Fruit fly (Drosophila melanogaster) whole organism, prepupa: ENCODE data around the gene CG44838.

Experiments
- Blimp-1 ChIP-seq: fragments of 200-800 bp; sonication (Bioruptor generic); optimal IDR thresholded peaks from 3 replicates; lab custom pipeline; 2017; ENCODE audit warnings: missing biosample characterization, missing genetic modification characterization, mild to moderate bottlenecking, moderate library complexity, missing genetic modification reagents
- CG10631 ChIP-seq: fragments of 200-800 bp; sonication (Bioruptor generic); optimal IDR thresholded peaks from 2 replicates; lab custom pipeline; 2016; ENCODE audit warnings: missing biosample characterization, missing genetic modification characterization
- CG11294 ChIP-seq: fragments of 200-800 bp; sonication (Bioruptor generic); IDR thresholded peaks from 2 replicates; pipeline ENCODE4 v1.3.6; 2022; ENCODE audit warnings: missing biosample characterization, missing genetic modification characterization
- CG11762 ChIP-seq: fragments of 200-800 bp; sonication (Bioruptor generic); optimal IDR thresholded peaks from 3 replicates; lab custom pipeline; 2016; ENCODE audit warnings: missing biosample characterization, missing genetic modification characterization; ENCODE audit not compliant: insufficient read depth
- CG15336 ChIP-seq: fragments of 200-800 bp; sonication (Bioruptor generic); IDR thresholded peaks from 2 replicates; pipeline ENCODE4 v1.3.6; 2022; ENCODE audit warnings: missing biosample characterization, missing genetic modification characterization
- CG32006 ChIP-seq: fragments of 200-800 bp; sonication (Bioruptor generic); optimal IDR thresholded peaks from 3 replicates; lab custom pipeline; 2017; ENCODE audit warnings: missing biosample characterization, mild to moderate bottlenecking, missing genetic modification characterization
- CG34406 ChIP-seq: fragments of 200-800 bp; sonication (Bioruptor generic); optimal IDR thresholded peaks from 3 replicates; lab custom pipeline; 2016; ENCODE audit warnings: missing biosample characterization, missing genetic modification characterization
- CG3919 ChIP-seq: fragments of 200-800 bp; sonication (Bioruptor generic); optimal IDR thresholded peaks from 3 replicates; lab custom pipeline; 2016; ENCODE audit warnings: missing biosample characterization, missing genetic modification characterization
- CG6163 ChIP-seq: fragments of 200-800 bp; sonication (Bioruptor generic); IDR thresholded peaks from 3 replicates; pipeline ENCODE4 v1.3.6; 2022; ENCODE audit warnings: missing biosample characterization, missing genetic modification characterization
- CG6792 ChIP-seq: fragments of 200-800 bp; sonication (Bioruptor generic); optimal IDR thresholded peaks from 3 replicates; lab custom pipeline; 2016; ENCODE audit warnings: missing biosample characterization, missing genetic modification characterization
- CG6808 ChIP-seq: fragments of 200-800 bp; sonication (Bioruptor generic); optimal IDR thresholded peaks from 3 replicates; lab custom pipeline; 2017; ENCODE audit warnings: missing biosample characterization, missing genetic modification characterization, mild to moderate bottlenecking, moderate library complexity, missing genetic modification reagents
- CG6854 ChIP-seq: fragments of 200-800 bp; sonication (Bioruptor generic); optimal IDR thresholded peaks from 2 replicates; lab custom pipeline; 2017; ENCODE audit warnings: missing biosample characterization, mild to moderate bottlenecking, missing genetic modification characterization
- CG7368 ChIP-seq: fragments of 200-800 bp; sonication (Bioruptor generic); optimal IDR thresholded peaks from 3 replicates; lab custom pipeline; 2016; ENCODE audit warnings: missing biosample characterization, missing genetic modification characterization
- CG8319 ChIP-seq: fragments of 200-800 bp; sonication (Bioruptor generic); optimal IDR thresholded peaks from 3 replicates; lab custom pipeline; 2016; ENCODE audit warnings: missing biosample characterization, missing genetic modification characterization
- CG9139 ChIP-seq: fragments of 200-800 bp; sonication (Bioruptor generic); optimal IDR thresholded peaks from 3 replicates; lab custom pipeline; 2017; ENCODE audit warnings: missing biosample characterization, mild to moderate bottlenecking, missing genetic modification characterization
- Eip75B ChIP-seq: fragments of 200-800 bp; sonication (Bioruptor generic); optimal IDR thresholded peaks from 3 replicates; lab custom pipeline; 2016; ENCODE audit warnings: missing biosample characterization, missing genetic modification characterization
- Eip78C ChIP-seq: fragments of 200-800 bp; sonication (Bioruptor generic); peaks from one replicate; lab custom pipeline; 2016; ENCODE audit warnings: missing biosample characterization, missing genetic modification characterization
- Ets21C ChIP-seq: fragments of 200-800 bp; sonication (Bioruptor generic); optimal IDR thresholded peaks from 3 replicates; lab custom pipeline; 2016; ENCODE audit warnings: missing biosample characterization, missing genetic modification characterization
- Ets96B ChIP-seq: fragments of 200-800 bp; optimal IDR thresholded peaks from 2 replicates; lab custom pipeline; 2019; ENCODE audit warnings: missing biosample characterization, mild to moderate bottlenecking, missing genetic modification characterization, moderate library complexity
- Gug ChIP-seq: fragments of 200-800 bp; sonication (Bioruptor generic); IDR thresholded peaks from 2 replicates; pipeline ENCODE4 v1.3.6; 2022; ENCODE audit warnings: missing biosample characterization, missing genetic modification characterization
- Hr38 ChIP-seq: sonication (Bioruptor generic); optimal IDR thresholded peaks from 2 replicates; lab custom pipeline; 2016; ENCODE audit warnings: missing biosample characterization, missing genetic modification characterization
- Hr39 ChIP-seq: fragments of 200-800 bp; sonication (Bioruptor generic); optimal IDR thresholded peaks from 2 replicates; lab custom pipeline; 2016; ENCODE audit warnings: missing biosample characterization, missing genetic modification characterization
- Hr4 ChIP-seq: fragments of 200-800 bp; sonication (Bioruptor generic); optimal IDR thresholded peaks from 3 replicates; lab custom pipeline; 2016; ENCODE audit warnings: missing biosample characterization, missing genetic modification characterization
- Lpt ChIP-seq: fragments of 200-800 bp; sonication (Bioruptor generic); optimal IDR thresholded peaks from 3 replicates; lab custom pipeline; 2016; ENCODE audit warnings: missing biosample characterization, missing genetic modification characterization
- Met ChIP-seq: fragments of 200-800 bp; sonication (Bioruptor generic); optimal IDR thresholded peaks from 3 replicates; lab custom pipeline; 2016; ENCODE audit warnings: missing biosample characterization, missing genetic modification characterization
- OdsH ChIP-seq: fragments of 200-800 bp; sonication (Bioruptor generic); optimal IDR thresholded peaks from 3 replicates; lab custom pipeline; 2016; ENCODE audit warnings: missing biosample characterization, missing genetic modification characterization
- Smox ChIP-seq: fragments of 200-800 bp; sonication (Bioruptor generic); optimal IDR thresholded peaks from 3 replicates; lab custom pipeline; 2016; ENCODE audit warnings: missing biosample characterization, missing genetic modification characterization
- Sox14 ChIP-seq: fragments of 200-800 bp; sonication (Bioruptor generic); optimal IDR thresholded peaks from 3 replicates; lab custom pipeline; 2016; ENCODE audit warnings: missing biosample characterization, missing genetic modification characterization
- acj6 ChIP-seq: fragments of 200-800 bp; sonication (Bioruptor generic); optimal IDR thresholded peaks from 3 replicates; lab custom pipeline; 2016; ENCODE audit warnings: missing biosample characterization, missing genetic modification characterization
- dac ChIP-seq: fragments of 200-800 bp; sonication (Bioruptor generic); optimal IDR thresholded peaks from 2 replicates; lab custom pipeline; 2017; ENCODE audit warnings: missing biosample characterization, mild to moderate bottlenecking, missing genetic modification characterization
- dsx ChIP-seq: fragments of 200-800 bp; optimal IDR thresholded peaks from 3 replicates; lab custom pipeline; 2019; ENCODE audit warnings: missing biosample characterization, mild to moderate bottlenecking, missing genetic modification characterization, moderate library complexity; ENCODE audit not compliant: poor library complexity, severe bottlenecking
- eg ChIP-seq: fragments of 200-800 bp; sonication (Bioruptor generic); IDR thresholded peaks from 3 replicates; pipeline ENCODE4 v1.3.6; 2022; ENCODE audit warnings: missing biosample characterization, missing genetic modification characterization
- esn ChIP-seq: fragments of 200-800 bp; sonication (Bioruptor generic); optimal IDR thresholded peaks from 2 replicates; lab custom pipeline; 2016; ENCODE audit warnings: missing biosample characterization, mild to moderate bottlenecking, missing genetic modification characterization, moderate library complexity
- fd59A ChIP-seq: fragments of 200-800 bp; sonication (Bioruptor generic); optimal IDR thresholded peaks from 2 replicates; lab custom pipeline; 2017; ENCODE audit warnings: missing biosample characterization, mild to moderate bottlenecking, missing genetic modification characterization, missing genetic modification reagents
- fkh ChIP-seq: fragments of 200-800 bp; sonication (Bioruptor generic); optimal IDR thresholded peaks from 3 replicates; lab custom pipeline; 2017; ENCODE audit warnings: missing biosample characterization, mild to moderate bottlenecking, missing genetic modification characterization, moderate library complexity
- lz ChIP-seq: fragments of 200-800 bp; sonication (Bioruptor generic); optimal IDR thresholded peaks from 3 replicates; lab custom pipeline; 2016; ENCODE audit warnings: missing biosample characterization, missing genetic modification characterization
- net ChIP-seq: fragments of 200-800 bp; sonication (Bioruptor generic); optimal IDR thresholded peaks from 3 replicates; lab custom pipeline; 2016; ENCODE audit warnings: missing biosample characterization, missing genetic modification characterization
- pdm3 ChIP-seq: fragments of 200-800 bp; sonication (Bioruptor generic); optimal IDR thresholded peaks from 3 replicates; lab custom pipeline; 2016; ENCODE audit warnings: missing biosample characterization, missing genetic modification characterization
- salr ChIP-seq, 2 experiments: fragments of 200-800 bp; sonication (Bioruptor generic); optimal IDR thresholded peaks; 3 replicates each; lab custom pipeline; 2016 to 2018; ENCODE audit warnings: missing biosample characterization in 2 of 2, missing genetic modification characterization in 2 of 2, mild to moderate bottlenecking in 1 of 2
- ss ChIP-seq, 2 experiments: fragments of 200-800 bp; sonication (Bioruptor generic); optimal IDR thresholded peaks; 2 replicates in 1 of 2; 3 replicates in 1 of 2; lab custom pipeline; 2017 to 2018; ENCODE audit warnings: mild to moderate bottlenecking in 2 of 2, missing biosample characterization in 2 of 2, missing genetic modification characterization in 2 of 2, moderate library complexity in 1 of 2
- svp ChIP-seq: fragments of 200-800 bp; sonication (Bioruptor generic); peaks from one replicate; lab custom pipeline; 2016; ENCODE audit warnings: missing biosample characterization, missing genetic modification characterization
- vri ChIP-seq: fragments of 200-800 bp; sonication (Bioruptor generic); optimal IDR thresholded peaks from 3 replicates; lab custom pipeline; 2016; ENCODE audit warnings: missing biosample characterization, mild to moderate bottlenecking, missing genetic modification characterization

CG44838 gene

dm6 chr3L:9446731-9447238 is 14.1 kb upstream of the CG44838 start, which contains the start of gene CG3529 (continued):
- TF ChIP-seq Ets21C (GFP tag; lab: Kevin White, UChicago) (peak; percentile 21), CG10631 (GFP tag; lab: Kevin White, UChicago) (peak; percentile 25), CG32006 (GFP tag; lab: Kevin White, UChicago) (no peak), fd59A (GFP tag; lab: Kevin White, UChicago) (no peak), Met (GFP tag; lab: Kevin White, UChicago) (peak; percentile 47), vri (GFP tag; lab: Kevin White, UChicago) (no peak), salr (GFP tag; optimal IDR thresholded peaks at IDR 0.05; lab: Kevin White, UChicago) (no peak), Smox (GFP tag; lab: Kevin White, UChicago) (peak; percentile 24), CG34406 (GFP tag; lab: Kevin White, UChicago) (no peak), lz (GFP tag; lab: Kevin White, UChicago) (peak; percentile 26), CG9139 (GFP tag; lab: Kevin White, UChicago) (no peak), svp (GFP tag; lab: Kevin White, UChicago) (peak; percentile 64), OdsH (peak; percentile 8), CG6163 (GFP tag; lab: Robert Waterston, UW) (0 out of 3 replicates have a peak, but pooled peaks have one; percentile 38), Hr39 (peak; percentile 17), pdm3 (GFP tag; lab: Kevin White, UChicago) (peak; percentile 4), Hr38 (GFP tag; lab: Kevin White, UChicago) (no peak), CG8319 (GFP tag; lab: Kevin White, UChicago) (no peak), Eip75B (GFP tag; lab: Kevin White, UChicago) (peak; percentile 33), eg (GFP tag; lab: Robert Waterston, UW) (no peak), dac (GFP tag; lab: Kevin White, UChicago) (no peak), net (no peak), dsx (GFP tag; lab: Kevin White, UChicago) (no peak), ss (GFP tag; optimal IDR thresholded peaks at IDR 0.05; lab: Kevin White, UChicago) (peak in 1 of 2 experiments; percentile 61), CG15336 (GFP tag; lab: Robert Waterston, UW) (no peak), acj6 (GFP tag; lab: Kevin White, UChicago) (no peak), Sox14 (GFP tag; lab: Kevin White, UChicago) (peak; percentile 25), CG6792 (GFP tag; lab: Kevin White, UChicago) (no peak), CG11294 (GFP tag; lab: Robert Waterston, UW) (no peak)

- TF ChIP-seq salr (GFP tag; optimal IDR thresholded peaks at IDR 0.05; lab: Kevin White, UChicago) (no peak), Gug (GFP tag; lab: Robert Waterston, UW) (peak; percentile 46), net (peak; percentile 19), Hr39 (no peak), Eip78C (GFP tag; lab: Kevin White, UChicago) (peak; percentile 51), CG15336 (GFP tag; lab: Robert Waterston, UW) (peak; percentile 39), vri (GFP tag; lab: Kevin White, UChicago) (peak; percentile 90), acj6 (GFP tag; lab: Kevin White, UChicago) (no peak), Ets96B (no peak), CG11294 (GFP tag; lab: Robert Waterston, UW) (0 out of 2 replicates have a peak, but pooled peaks have one; percentile 9), Lpt (GFP tag; lab: Kevin White, UChicago) (peak; percentile 6), CG32006 (GFP tag; lab: Kevin White, UChicago) (peak; percentile 31), Sox14 (GFP tag; lab: Kevin White, UChicago) (no peak), svp (GFP tag; lab: Kevin White, UChicago) (peak; percentile 67)
Measured at dm6 chr3L:9447239-9447777, 13.5 kb upstream of the CG44838 start.

- TF ChIP-seq CG3919 (peak; percentile 73), CG6854 (GFP tag; lab: Kevin White, UChicago) (peak; percentile 22), Blimp-1 (peak; percentile 25), pdm3 (GFP tag; lab: Kevin White, UChicago) (no peak), Hr4 (GFP tag; lab: Kevin White, UChicago) (peak; percentile 66), CG11762 (GFP tag; lab: Kevin White, UChicago) (peak; percentile 49), Hr39 (peak; percentile 28), Met (GFP tag; lab: Kevin White, UChicago) (peak; percentile 63), Gug (GFP tag; lab: Robert Waterston, UW) (peak; percentile 49; the same call in 1 of the 2 replicates), esn (GFP tag; lab: Kevin White, UChicago) (peak; percentile 75), dsx (GFP tag; lab: Kevin White, UChicago) (peak; percentile 58), svp (GFP tag; lab: Kevin White, UChicago) (peak; percentile 84), CG6792 (GFP tag; lab: Kevin White, UChicago) (peak; percentile 48), dac (GFP tag; lab: Kevin White, UChicago) (no peak), CG11294 (GFP tag; lab: Robert Waterston, UW) (no peak), fkh (GFP tag; lab: Kevin White, UChicago) (peak; percentile 94), CG10631 (GFP tag; lab: Kevin White, UChicago) (no peak), CG7368 (peak; percentile 54), ss (GFP tag; optimal IDR thresholded peaks at IDR 0.05; lab: Kevin White, UChicago) (peak in 1 of 2 experiments; percentile 66), OdsH (no peak), lz (GFP tag; lab: Kevin White, UChicago) (peak; percentile 61), CG6808 (GFP tag; lab: Kevin White, UChicago) (peak; percentile 52), CG8319 (GFP tag; lab: Kevin White, UChicago) (no peak)
Measured at dm6 chr3L:9451522-9452118, 9.2 kb upstream of the CG44838 start, which contains the start of the genes CG3448 and ghi. CG3448 (minus strand) TSS chr3L:9451572. ghi (plus strand) TSS chr3L:9451876.
